Worm (Caenorhabditis elegans): Measurements from ENCODE around the gene F02E11.3.

DNA sequence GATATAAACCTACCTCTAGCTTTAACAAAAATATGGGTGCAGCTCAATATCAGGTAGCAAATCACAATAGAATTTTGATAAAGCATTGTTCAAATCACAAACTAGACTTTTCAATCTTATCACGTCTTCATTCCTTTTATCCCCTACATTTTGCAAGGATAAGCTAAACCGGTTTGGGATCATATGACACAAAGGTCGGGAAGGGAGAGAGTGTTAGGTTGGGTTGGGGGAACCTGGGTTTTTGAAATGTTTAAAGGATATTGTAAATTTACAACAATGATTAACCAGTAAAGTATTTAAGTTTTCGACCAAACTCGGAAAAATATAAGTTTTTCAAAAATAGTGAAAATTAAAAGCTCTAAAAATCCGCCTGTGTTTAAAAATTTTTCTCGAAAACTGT, 30.8 kb downstream of the F02E11.3 start, which contains the start of gene C17F4.12:
- TF ChIP-seq unc-62 (GFP tag; optimal IDR thresholded peaks at IDR 0.05) (no peak), aha-1 (tag; optimal IDR thresholded peaks at IDR 0.05) (no peak), nhr-11 (tag; optimal IDR thresholded peaks at IDR 0.05) (no peak), pqm-1 (tag; optimal IDR thresholded peaks at IDR 0.05) (no peak), nhr-12 (tag; optimal IDR thresholded peaks at IDR 0.05) (no peak)
